Fruit fly (Drosophila melanogaster): ENCODE results near the gene CG42359.

The CG42359 gene

DNA sequence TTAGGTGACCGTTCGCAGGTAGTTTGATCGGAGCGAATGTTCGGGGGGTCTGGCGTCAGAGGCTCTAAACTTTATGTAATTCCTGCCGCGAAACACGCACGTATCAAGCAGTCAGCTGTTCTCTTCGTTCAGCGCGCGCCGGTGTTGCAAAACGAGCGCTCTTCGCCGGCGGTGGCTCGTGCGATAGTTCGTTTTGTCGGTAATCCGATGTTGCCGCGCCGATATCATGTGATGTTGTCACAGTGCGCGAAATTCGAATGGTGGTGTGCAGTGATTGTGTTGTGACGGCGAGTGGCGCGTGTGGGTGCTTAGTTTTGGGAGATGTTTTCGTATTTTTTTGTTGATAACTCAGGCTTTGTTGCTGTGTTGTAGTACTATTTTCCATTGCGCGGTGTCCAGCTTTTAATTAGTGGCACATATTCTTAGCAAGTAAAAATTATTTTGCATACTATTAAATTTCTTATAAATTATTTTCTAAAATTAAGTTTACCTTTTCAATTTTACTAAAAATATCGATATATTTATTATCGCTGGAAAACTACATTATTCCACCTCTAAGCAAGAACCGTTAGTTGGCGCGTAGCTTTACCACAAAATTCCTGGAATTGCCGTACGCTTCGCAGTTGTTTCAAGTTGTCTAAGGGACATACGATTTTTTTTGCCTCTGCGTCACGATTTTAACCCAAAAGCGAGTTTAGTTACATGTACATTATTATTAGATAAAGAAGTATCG is 5.3 kb downstream of the CG42359 start, which contains the start of gene nanos (continued):
- TF ChIP-seq al (GFP tag; IDR thresholded peaks at IDR 0.05) (peak; percentile 58), peb (GFP tag; IDR thresholded peaks at IDR 0.05) (no peak), YL-1 (GFP tag; optimal IDR thresholded peaks at IDR 0.05) (peak; percentile 81), Antp (GFP tag; optimal IDR thresholded peaks at IDR 0.05) (peak; percentile 84), CG8359 (GFP tag; optimal IDR thresholded peaks at IDR 0.05; ENCODE audit: borderline replicate concordance) (no peak), tna (GFP tag; IDR thresholded peaks at IDR 0.05; ENCODE audit: partially characterized antibody) (peak; percentile 98), twi (tag; optimal IDR thresholded peaks at IDR 0.05) (no peak), CG8944 (GFP tag; optimal IDR thresholded peaks at IDR 0.05) (peak; percentile 56), ro (GFP tag; IDR thresholded peaks at IDR 0.05) (no peak), kni (GFP tag; optimal IDR thresholded peaks at IDR 0.05) (no peak), CG17912 (GFP tag; optimal IDR thresholded peaks at IDR 0.05) (peak; percentile 74), H15 (GFP tag; IDR thresholded peaks at IDR 0.05) (no peak; the same call in 2 of the 3 replicates), CG30020 (tag; optimal IDR thresholded peaks at IDR 0.05) (peak; percentile 46), MESR4 (GFP tag; optimal IDR thresholded peaks at IDR 0.05) (peak; percentile 78), CG31224 (GFP tag; IDR thresholded peaks at IDR 0.05) (peak; percentile 54), CG6654 (GFP tag; optimal IDR thresholded peaks at IDR 0.05) (no peak), NFAT (GFP tag; IDR thresholded peaks at IDR 0.05) (peak; percentile 86), sr (GFP tag; IDR thresholded peaks at IDR 0.05) (peak; percentile 45; the same call in 1 of the 3 replicates), tx (GFP tag; optimal IDR thresholded peaks at IDR 0.05) (peak; percentile 55), tap (tag; optimal IDR thresholded peaks at IDR 0.05) (peak; percentile 11), CG2202 (tag; optimal IDR thresholded peaks at IDR 0.05) (no peak), Gsc (GFP tag; IDR thresholded peaks at IDR 0.05) (no peak), CG2875 (GFP tag; optimal IDR thresholded peaks at IDR 0.05) (no peak), CG15696 (tag; optimal IDR thresholded peaks at IDR 0.05) (no peak), croc (GFP tag; conservative IDR thresholded peaks at IDR 0.05) (no peak), usp (GFP tag; optimal IDR thresholded peaks at IDR 0.05) (no peak), CG17568 (GFP tag; optimal IDR thresholded peaks at IDR 0.05) (no peak), CG12659 (GFP tag; optimal IDR thresholded peaks at IDR 0.05) (peak; percentile 84), gce (GFP tag; IDR thresholded peaks at IDR 0.05) (no peak), gro (GFP tag; optimal IDR thresholded peaks at IDR 0.05) (peak; percentile 87), grau (tag; optimal IDR thresholded peaks at IDR 0.05) (peak; percentile 51), chm (GFP tag; IDR thresholded peaks at IDR 0.05) (no peak), CG14050 (GFP tag; IDR thresholded peaks at IDR 0.05) (no peak), h (optimal IDR thresholded peaks at IDR 0.05) (no peak), CG7372 (GFP tag; IDR thresholded peaks at IDR 0.05) (peak; percentile 38; the same call in 1 of the 2 replicates), CG13287 (GFP tag; IDR thresholded peaks at IDR 0.05; ENCODE audit: partially characterized antibody) (peak; percentile 99), NC2β (GFP tag; optimal IDR thresholded peaks at IDR 0.05) (peak; percentile 56), aop (GFP tag; IDR thresholded peaks at IDR 0.05) (no peak), CG3065 (GFP tag; optimal IDR thresholded peaks at IDR 0.05) (no peak), mirr (GFP tag; optimal IDR thresholded peaks at IDR 0.05) (peak; percentile 63), CG10431 (GFP tag; optimal IDR thresholded peaks at IDR 0.05) (peak; percentile 1), ttk (GFP tag; IDR thresholded peaks at IDR 0.05) (no peak), Blimp-1 (GFP tag; optimal IDR thresholded peaks at IDR 0.05) (peak; percentile 6), tio (GFP tag; optimal IDR thresholded peaks at IDR 0.05) (no peak), CG13123 (GFP tag; optimal IDR thresholded peaks at IDR 0.05) (peak; percentile 41), CG2129 (GFP tag; IDR thresholded peaks at IDR 0.05; ENCODE audit: partially characterized antibody) (peak; percentile 92), caup (GFP tag; optimal IDR thresholded peaks at IDR 0.05; ENCODE audit: severe bottlenecking) (peak; percentile 81), CG32772 (GFP tag; IDR thresholded peaks at IDR 0.05) (no peak), Side (GFP tag; optimal IDR thresholded peaks at IDR 0.05) (peak; percentile 60), Scr (GFP tag; IDR thresholded peaks at IDR 0.05; ENCODE audit: partially characterized antibody) (peak; percentile 98)
